Worm (Caenorhabditis elegans): ENCODE data around the gene K11G9.5.

DNA sequence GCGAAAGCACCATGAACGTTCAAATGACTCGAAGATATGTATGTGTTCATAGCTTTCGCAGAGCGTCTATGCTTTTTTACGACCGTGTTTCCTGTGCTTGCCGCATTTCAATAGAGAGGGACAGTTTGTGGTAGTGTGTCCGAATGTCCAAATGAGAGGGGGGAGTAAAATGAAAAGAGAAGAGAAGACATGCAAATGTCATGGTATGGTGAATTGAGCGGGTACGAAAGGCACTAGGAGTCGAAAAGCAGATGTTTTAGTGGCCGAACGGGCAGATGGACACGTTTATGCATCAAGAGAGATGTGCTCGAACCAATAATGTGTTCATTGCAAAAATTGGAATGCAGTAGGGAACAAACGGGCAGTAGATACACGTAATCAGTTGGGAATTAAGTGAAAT, 2.8 kb downstream of the K11G9.5 start:
- TF ChIP-seq nhr-102 (tag; optimal IDR thresholded peaks at IDR 0.05) (no peak), zag-1 (tag; optimal IDR thresholded peaks at IDR 0.05) (no peak), nhr-237 (tag; optimal IDR thresholded peaks at IDR 0.05) (no peak), skn-1 (tag; optimal IDR thresholded peaks at IDR 0.05) (no peak), snpc-4 (tag; optimal IDR thresholded peaks at IDR 0.05) (no peak), unc-39 (tag; optimal IDR thresholded peaks at IDR 0.05) (no peak), aly-2 (tag; optimal IDR thresholded peaks at IDR 0.05) (no peak), nhr-77 (tag; optimal IDR thresholded peaks at IDR 0.05) (no peak), nhr-11 (tag; optimal IDR thresholded peaks at IDR 0.05) (no peak), mep-1 (tag; optimal IDR thresholded peaks at IDR 0.05) (no peak), ctbp-1 (GFP tag; IDR thresholded peaks at IDR 0.05) (no peak)

All from whole organism, L4 larva.